Worm (Caenorhabditis elegans) whole organism, L4 larva: Measurements from ENCODE around the gene mrpl-1.
A peak's percentile ranks its signal among the peaks of the same experiment; 100 is the strongest.

Source experiments
- D1046.2 ChIP-seq: fragments of 200-800 bp; sonication (Bioruptor generic); IDR thresholded peaks from 2 replicates; pipeline ENCODE4 v1.3.6; 2022; ENCODE audit warnings: missing genetic modification characterization, missing compliant biosample characterization
- Y48G9A.11 ChIP-seq: fragments of 200-800 bp; sonication (Bioruptor generic); IDR thresholded peaks from 2 replicates; pipeline ENCODE4 v1.3.6; 2022; ENCODE audit warnings: missing genetic modification reagents, missing genetic modification characterization, missing compliant biosample characterization
- Y5F2A.4 ChIP-seq: fragments of 200-800 bp; sonication (Bioruptor generic); optimal IDR thresholded peaks from 2 replicates; lab custom pipeline; 2018; ENCODE audit warnings: mild to moderate bottlenecking, missing genetic modification characterization, missing compliant biosample characterization
- Y75B8A.6 ChIP-seq: fragments of 200-800 bp; sonication (Bioruptor generic); IDR thresholded peaks from 2 replicates; pipeline ENCODE4 v1.3.6; 2022; ENCODE audit warnings: missing genetic modification reagents, missing genetic modification characterization, missing compliant biosample characterization
- aha-1 ChIP-seq: fragments of 150-350 bp; peaks from one replicate; lab custom pipeline; 2014; ENCODE audit warnings: missing biosample characterization, missing genetic modification characterization
- ceh-32 ChIP-seq: sonication (generic microtip); optimal IDR thresholded peaks from 2 replicates; lab custom pipeline; 2016; ENCODE audit warnings: mild to moderate bottlenecking, missing genetic modification characterization, missing compliant biosample characterization; ENCODE audit not compliant: poor library complexity
- daf-16 ChIP-seq, 3 experiments: sonication (generic microtip); optimal IDR thresholded peaks; 2 replicates each; lab custom pipeline; 2016 to 2017; ENCODE audit warnings: missing genetic modification characterization in 3 of 3, missing genetic modification reagents in 3 of 3, mild to moderate bottlenecking in 2 of 3, missing compliant biosample characterization in 2 of 3, missing biosample characterization in 1 of 3, moderate library complexity in 1 of 3
- daf-19 ChIP-seq: fragments of 200-800 bp; sonication (Bioruptor generic); conservative IDR thresholded peaks from 2 replicates; pipeline ENCODE4 v1.3.6; 2022; ENCODE audit warnings: missing genetic modification characterization, missing compliant biosample characterization
- dmd-6 ChIP-seq: fragments of 200-800 bp; sonication (Bioruptor generic); IDR thresholded peaks from 2 replicates; pipeline ENCODE4 v1.3.6; 2022; ENCODE audit warnings: missing genetic modification reagents, missing genetic modification characterization, missing compliant biosample characterization
- dmd-8 ChIP-seq: fragments of 200-800 bp; sonication (Bioruptor generic); IDR thresholded peaks from 2 replicates; pipeline ENCODE4 v1.3.6; 2022; ENCODE audit warnings: missing genetic modification characterization, missing compliant biosample characterization
- dpl-1 ChIP-seq: fragments of 150-350 bp; optimal IDR thresholded peaks from 2 replicates; lab custom pipeline; 2014; ENCODE audit warnings: missing biosample characterization, missing genetic modification reagents, missing genetic modification characterization
- duxl-1 ChIP-seq: sonication (generic microtip); optimal IDR thresholded peaks from 2 replicates; lab custom pipeline; 2016; ENCODE audit warnings: mild to moderate bottlenecking, missing genetic modification characterization, moderate library complexity, missing compliant biosample characterization; ENCODE audit not compliant: poor library complexity
- dve-1 ChIP-seq: sonication (generic microtip); optimal IDR thresholded peaks from 2 replicates; lab custom pipeline; 2017; ENCODE audit warnings: antibody characterized with exemption, mild to moderate bottlenecking, missing genetic modification characterization, missing compliant biosample characterization; ENCODE audit not compliant: insufficient read depth
- egl-43 ChIP-seq: fragments of 200-800 bp; sonication (Bioruptor generic); IDR thresholded peaks from 2 replicates; pipeline ENCODE4 v1.3.6; 2022; ENCODE audit warnings: missing genetic modification reagents, missing genetic modification characterization, missing compliant biosample characterization
- fkh-10 ChIP-seq: fragments of 150-350 bp; optimal IDR thresholded peaks from 2 replicates; lab custom pipeline; 2014; ENCODE audit warnings: missing biosample characterization, missing genetic modification reagents, missing genetic modification characterization
- gei-8 ChIP-seq: fragments of 200-800 bp; sonication (Bioruptor generic); optimal IDR thresholded peaks from 2 replicates; lab custom pipeline; 2018; ENCODE audit warnings: mild to moderate bottlenecking, missing genetic modification characterization, missing compliant biosample characterization
- hif-1 ChIP-seq, 2 experiments: sonication (generic microtip); optimal IDR thresholded peaks; 2 replicates each; lab custom pipeline; 2016 to 2017; ENCODE audit warnings: missing compliant biosample characterization in 2 of 2, missing genetic modification characterization in 2 of 2, missing genetic modification reagents in 2 of 2, missing genotype in 2 of 2, mild to moderate bottlenecking in 1 of 2
- lin-1 ChIP-seq: fragments of 200-800 bp; sonication (Bioruptor generic); IDR thresholded peaks from 2 replicates; pipeline ENCODE4 v1.3.6; 2022; ENCODE audit warnings: missing genetic modification reagents, missing genetic modification characterization, missing compliant biosample characterization
- lin-29 ChIP-seq: fragments of 200-800 bp; sonication (Bioruptor generic); IDR thresholded peaks from 2 replicates; pipeline ENCODE4 v1.3.6; 2022; ENCODE audit warnings: missing genetic modification reagents, missing genetic modification characterization, missing compliant biosample characterization
- madf-5 ChIP-seq, 2 experiments: fragments of 200-800 bp; sonication (Bioruptor generic); IDR thresholded peaks; 2 replicates each; pipeline ENCODE4 v1.3.6; 2022; ENCODE audit warnings: missing compliant biosample characterization in 2 of 2, missing genetic modification characterization in 2 of 2
- mes-2 ChIP-seq: sonication (generic microtip); optimal IDR thresholded peaks from 2 replicates; lab custom pipeline; 2016; ENCODE audit warnings: missing genotype, mild to moderate bottlenecking, missing genetic modification characterization, missing compliant biosample characterization; ENCODE audit not compliant: poor library complexity, severe bottlenecking
- nhr-10 ChIP-seq: fragments of 150-350 bp; optimal IDR thresholded peaks from 2 replicates; lab custom pipeline; 2014; ENCODE audit warnings: missing biosample characterization, missing genetic modification characterization
- nhr-111 ChIP-seq: fragments of 200-800 bp; sonication (Bioruptor generic); optimal IDR thresholded peaks from 2 replicates; lab custom pipeline; 2018; ENCODE audit warnings: mild to moderate bottlenecking, missing genetic modification characterization, missing compliant biosample characterization
- nhr-237 ChIP-seq: sonication (generic microtip); optimal IDR thresholded peaks from 2 replicates; lab custom pipeline; 2017; ENCODE audit warnings: missing biosample characterization, missing genetic modification characterization
- nhr-25 ChIP-seq: sonication (generic microtip); optimal IDR thresholded peaks from 2 replicates; lab custom pipeline; 2017; ENCODE audit warnings: missing genetic modification characterization, mild to moderate bottlenecking, missing compliant biosample characterization, antibody characterized with exemption, moderate library complexity, borderline replicate concordance; ENCODE audit not compliant: insufficient read depth
- nhr-48 ChIP-seq: sonication (generic microtip); optimal IDR thresholded peaks from 2 replicates; lab custom pipeline; 2016; ENCODE audit warnings: mild to moderate bottlenecking, missing genetic modification characterization, missing compliant biosample characterization
- pqm-1 ChIP-seq: sonication (generic microtip); optimal IDR thresholded peaks from 2 replicates; lab custom pipeline; 2017; ENCODE audit warnings: missing biosample characterization, missing genetic modification characterization
- saeg-2 ChIP-seq: fragments of 200-800 bp; sonication (Bioruptor generic); IDR thresholded peaks from 2 replicates; pipeline ENCODE4 v1.3.6; 2022; ENCODE audit warnings: missing genetic modification reagents, missing genetic modification characterization, missing compliant biosample characterization
- set-16 ChIP-seq: fragments of 200-800 bp; sonication (Bioruptor generic); IDR thresholded peaks from 2 replicates; pipeline ENCODE4 v1.3.6; 2022; ENCODE audit warnings: missing genetic modification reagents, missing genetic modification characterization, missing compliant biosample characterization
- snpc-1.2 ChIP-seq: fragments of 200-800 bp; sonication (Bioruptor generic); IDR thresholded peaks from 2 replicates; pipeline ENCODE4 v1.3.6; 2022; ENCODE audit warnings: missing genetic modification reagents, missing genetic modification characterization, missing compliant biosample characterization
- unc-130 ChIP-seq: sonication (generic microtip); optimal IDR thresholded peaks from 2 replicates; lab custom pipeline; 2016; ENCODE audit warnings: missing genetic modification reagents, missing genetic modification characterization, missing compliant biosample characterization
- unc-39 ChIP-seq: sonication (generic microtip); optimal IDR thresholded peaks from 2 replicates; lab custom pipeline; 2017; ENCODE audit warnings: missing biosample characterization, missing genetic modification characterization
- unc-62 ChIP-seq, 3 experiments: fragments of 150-350 bp in 1 of 3; sonication (generic microtip); optimal IDR thresholded peaks in 2 of 3; peaks in 1 of 3; 1 replicate in 1 of 3; 2 replicates in 2 of 3; lab custom pipeline; 2014 to 2017; ENCODE audit warnings: missing biosample characterization in 3 of 3, missing genetic modification characterization in 3 of 3, missing genetic modification reagents in 3 of 3, missing genotype in 1 of 3
- zip-11 ChIP-seq: fragments of 200-800 bp; sonication (Bioruptor generic); IDR thresholded peaks from 2 replicates; pipeline ENCODE4 v1.3.6; 2022; ENCODE audit warnings: missing genetic modification characterization, missing compliant biosample characterization
- ztf-11 ChIP-seq: fragments of 150-350 bp; optimal IDR thresholded peaks from 2 replicates; lab custom pipeline; 2014; ENCODE audit warnings: missing biosample characterization, missing genetic modification characterization

The mrpl-1 gene

ce11 chrIV:7727258-7727657, 17.8 kb upstream of the mrpl-1 start:
- TF ChIP-seq saeg-2 (0 out of 2 replicates have a peak, but pooled peaks have one; percentile 22), set-16 (GFP tag; lab: Robert Waterston, UW) (peak; percentile 95), fkh-10 (GFP tag; lab: Kevin White, UChicago) (no peak), Y48G9A.11 (0 out of 2 replicates have a peak, but pooled peaks have one; percentile 21), aha-1 (tag; lab: Kevin White, UChicago) (peak; percentile 87), ztf-11 (tag; lab: Kevin White, UChicago) (no peak), dmd-8 (GFP tag; lab: Robert Waterston, UW) (no peak)

- TF ChIP-seq pqm-1 (tag; lab: Kevin White, UChicago) (peak; percentile 68), mes-2 (tag; lab: Kevin White, UChicago) (no peak), D1046.2 (GFP tag; lab: Robert Waterston, UW) (no peak), ztf-11 (tag; lab: Kevin White, UChicago) (no peak), unc-130 (no peak), dve-1 (tag; lab: Kevin White, UChicago) (peak; percentile 40), zip-11 (GFP tag; lab: Robert Waterston, UW) (no peak), lin-1 (GFP tag; lab: Robert Waterston, UW) (no peak), lin-29 (GFP tag; lab: Robert Waterston, UW) (no peak), hif-1 (tag; optimal IDR thresholded peaks at IDR 0.05; lab: Kevin White, UChicago) (no peak), dpl-1 (GFP tag; lab: Kevin White, UChicago) (no peak)
These were observed 16.8 kb upstream of the mrpl-1 start, which contains the start of gene C50F7.5 for ce11 chrIV:7726325-7726724. Gene C50F7.5 (plus strand): TSS chrIV:7726719.

ce11 chrIV:7724912-7725311, 15.4 kb upstream of the mrpl-1 start:
- TF ChIP-seq aha-1 (tag; lab: Kevin White, UChicago) (peak; percentile 69), nhr-25 (tag; lab: Kevin White, UChicago) (no peak), nhr-111 (GFP tag; lab: Kevin White, UChicago) (no peak), Y5F2A.4 (GFP tag; lab: Kevin White, UChicago) (no peak), duxl-1 (no peak), unc-62 (GFP tag; optimal IDR thresholded peaks at IDR 0.05 in 1 of 2; lab: Kevin White, UChicago) (peak in 1 of 2 experiments; percentile 14), unc-62 (tag; optimal IDR thresholded peaks at IDR 0.05; lab: Kevin White, UChicago) (no peak), snpc-1.2 (GFP tag; lab: Robert Waterston, UW) (no peak)

ce11 chrIV:7723555-7723954, 14.1 kb upstream of the mrpl-1 start:
- TF ChIP-seq dmd-6 (no peak), unc-62 (GFP tag; optimal IDR thresholded peaks at IDR 0.05 in 1 of 2; lab: Kevin White, UChicago) (peak in 1 of 2 experiments; percentile 7), unc-62 (tag; optimal IDR thresholded peaks at IDR 0.05; lab: Kevin White, UChicago) (no peak), egl-43 (GFP tag; lab: Robert Waterston, UW) (no peak)

- TF ChIP-seq nhr-237 (tag; lab: Kevin White, UChicago) (no peak), Y75B8A.6 (GFP tag; lab: Robert Waterston, UW) (no peak), daf-16 (GFP tag; optimal IDR thresholded peaks at IDR 0.05; lab: Kevin White, UChicago) (peak in 1 of 2 experiments; percentile 78), daf-16 (tag; optimal IDR thresholded peaks at IDR 0.05; lab: Kevin White, UChicago) (no peak), nhr-10 (tag; lab: Kevin White, UChicago) (no peak)
These were observed 13.3 kb upstream of the mrpl-1 start, which contains the start of gene C50F7.6 for ce11 chrIV:7722806-7723205. Gene C50F7.6 (minus strand): TSS chrIV:7723199.

- TF ChIP-seq nhr-48 (tag; lab: Kevin White, UChicago), result no peak
- no peak for TF ChIP-seq unc-39 (tag; lab: Kevin White, UChicago)
- TF ChIP-seq duxl-1, result no peak
- no peak for TF ChIP-seq gei-8 (GFP tag; lab: Kevin White, UChicago)
- no peak for TF ChIP-seq ceh-32 (tag; lab: Kevin White, UChicago)
- TF ChIP-seq madf-5 (GFP tag; IDR thresholded peaks at IDR 0.05; lab: Robert Waterston, UW), result no peak
- TF ChIP-seq daf-19 (GFP tag; lab: Robert Waterston, UW), result no peak
- no peak for TF ChIP-seq D1046.2 (GFP tag; lab: Robert Waterston, UW)
- TF ChIP-seq aha-1 (tag; lab: Kevin White, UChicago), result no peak
These were observed 8.4 kb upstream of the mrpl-1 start, which contains the start of gene F33D4.6 for ce11 chrIV:7717916-7718315. Gene F33D4.6 (minus strand): TSS chrIV:7718016.
